Worm (Caenorhabditis elegans) whole organism, young adult: ENCODE data around the gene srw-13.
"Not testable (repeated sequence)": the region's sequence is repeated elsewhere in the genome, so short reads cannot be mapped to it uniquely, and the experiment has no call there.

Experiments used
- ama-1 ChIP-seq, 3 experiments: fragments of 150-350 bp in 1 of 3; sonication (generic microtip) in 2 of 3; optimal IDR thresholded peaks; 2 replicates each; lab custom pipeline; 2014 to 2018; ENCODE audit warnings: missing biosample characterization in 2 of 3, missing genetic modification characterization in 2 of 3, missing genetic modification reagents in 2 of 3
- attf-5 ChIP-seq: fragments of 200-800 bp; sonication (Bioruptor generic); optimal IDR thresholded peaks from 2 replicates; lab custom pipeline; 2018; ENCODE audit warnings: mild to moderate bottlenecking, missing genetic modification characterization, missing compliant biosample characterization
- lsy-27 ChIP-seq: sonication (generic microtip); optimal IDR thresholded peaks from 2 replicates; lab custom pipeline; 2017; ENCODE audit warnings: missing genetic modification characterization, mild to moderate bottlenecking, missing compliant biosample characterization, antibody characterized with exemption, missing genotype, borderline replicate concordance; ENCODE audit not compliant: insufficient read depth
- unc-62 ChIP-seq: fragments of 150-350 bp; optimal IDR thresholded peaks from 2 replicates; lab custom pipeline; 2014; ENCODE audit warnings: missing biosample characterization, missing genetic modification reagents, missing genetic modification characterization

DNA sequence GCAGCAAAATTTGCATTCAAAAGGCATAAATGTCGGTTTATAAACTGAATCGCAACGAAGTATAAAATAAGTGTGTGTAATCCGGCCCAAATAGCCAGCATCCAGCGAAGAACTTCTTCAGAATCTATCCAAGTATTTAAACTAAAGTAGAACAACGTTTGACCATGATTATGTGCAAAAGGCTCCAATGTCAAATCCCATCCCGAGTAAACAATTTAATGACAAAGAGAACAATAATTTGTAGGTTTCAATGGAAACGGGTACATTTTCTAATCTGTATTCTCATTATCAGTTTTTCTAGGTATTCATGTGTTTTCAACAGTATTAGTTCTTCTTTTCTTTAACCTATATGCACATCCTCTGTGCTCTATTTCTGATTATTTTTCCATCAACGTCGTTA, 24.6 kb upstream of the srw-13 start, which contains the start of gene C41G6.12:
- not testable (repeated sequence) for TF ChIP-seq ama-1 (optimal IDR thresholded peaks at IDR 0.05; lab: Kevin White, UChicago); ama-1 (GFP tag; optimal IDR thresholded peaks at IDR 0.05; lab: Kevin White, UChicago); attf-5 (GFP tag; lab: Kevin White, UChicago); unc-62 (GFP tag; lab: Kevin White, UChicago); lsy-27 (tag; lab: Kevin White, UChicago)
